Fruit fly (Drosophila melanogaster) S2 (cell line): Measurements from ENCODE around the gene CG43181.

Source experiments
- CG8478 ChIP-seq: fragments of >200 bp; optimal IDR thresholded peaks from 2 replicates; lab custom pipeline; 2018
- CTCF ChIP-seq, 2 experiments: fragments of >200 bp; optimal IDR thresholded peaks; 2 replicates each; lab custom pipeline; 2018

DNA sequence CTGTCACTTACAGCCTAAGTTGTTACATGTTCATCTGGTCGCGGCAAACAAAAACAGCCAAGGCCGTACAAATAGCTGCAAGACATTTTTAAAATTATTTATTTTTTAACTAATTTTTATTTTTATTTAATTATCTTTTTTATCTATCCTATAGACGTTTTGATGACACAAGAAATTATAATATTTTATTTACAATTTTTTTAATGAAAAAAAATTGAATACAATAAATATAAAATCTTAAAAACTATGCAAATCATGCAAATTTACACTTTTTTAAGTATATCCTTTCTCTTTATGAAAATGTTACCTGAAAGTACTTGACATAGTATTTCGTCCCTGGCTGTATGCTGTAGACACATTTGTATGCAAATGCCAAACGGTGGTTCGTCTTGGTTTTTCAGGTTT lies 12.2 kb upstream of the CG43181 start:
- TF ChIP-seq CTCF (optimal IDR thresholded peaks at IDR 0.05; lab: Kevin White, UChicago) = no peak
- no peak for TF ChIP-seq CG8478 (lab: Kevin White, UChicago)
